Fruit fly (Drosophila melanogaster): ENCODE data around the gene Scp2.
A peak's percentile ranks its signal among the peaks of the same experiment; 100 is the strongest.

The Scp2 gene

dm6 chr3R:16558623-16559155, 24.8 kb downstream of the Scp2 start (continued):
- TF ChIP-seq Atf-2 (GFP tag; optimal IDR thresholded peaks at IDR 0.05), result no peak
- TF ChIP-seq pan (optimal IDR thresholded peaks at IDR 0.05), result no peak
- peak in 1 of 2 experiments; percentile 48 for TF ChIP-seq pan (GFP tag; optimal IDR thresholded peaks at IDR 0.05 in 1 of 2, IDR thresholded peaks at IDR 0.05 in 1 of 2)
- TF ChIP-seq CG2678 (tag; optimal IDR thresholded peaks at IDR 0.05), result peak; percentile 43
- 0 out of 2 replicates have a peak, but pooled peaks have one; percentile 43 for TF ChIP-seq H2.0 (GFP tag; IDR thresholded peaks at IDR 0.05)
- no peak for TF ChIP-seq ken (GFP tag; IDR thresholded peaks at IDR 0.05)
- no peak for TF ChIP-seq CG8089 (GFP tag; optimal IDR thresholded peaks at IDR 0.05)
- peak; percentile 16; the same call in 1 of the 2 replicates for TF ChIP-seq Atf6 (GFP tag; IDR thresholded peaks at IDR 0.05)
- TF ChIP-seq CG17328 (GFP tag; IDR thresholded peaks at IDR 0.05), result no peak
- no peak for TF ChIP-seq CG13296 (GFP tag; optimal IDR thresholded peaks at IDR 0.05)
- peak; percentile 49 for TF ChIP-seq CG15514 (GFP tag; optimal IDR thresholded peaks at IDR 0.05)
- TF ChIP-seq CG10366 (GFP tag; IDR thresholded peaks at IDR 0.05), result peak; percentile 39; the same call in 1 of the 2 replicates
- no peak for TF ChIP-seq Adf1 (GFP tag; IDR thresholded peaks at IDR 0.05)
- TF ChIP-seq CG7745 (tag; optimal IDR thresholded peaks at IDR 0.05), result no peak
- TF ChIP-seq CG7963 (GFP tag; IDR thresholded peaks at IDR 0.05; ENCODE audit: partially characterized antibody), result no peak
- TF ChIP-seq dysf (GFP tag; IDR thresholded peaks at IDR 0.05), result peak; percentile 51; the same call in 1 of the 3 replicates
- peak; percentile 34 for TF ChIP-seq sisA (GFP tag; IDR thresholded peaks at IDR 0.05)
- TF ChIP-seq vnd (GFP tag; IDR thresholded peaks at IDR 0.05; ENCODE audit: partially characterized antibody), result no peak
- peak; percentile 17 for TF ChIP-seq CG12659 (GFP tag; optimal IDR thresholded peaks at IDR 0.05)
- no peak for TF ChIP-seq dimm (GFP tag; IDR thresholded peaks at IDR 0.05)
- no peak for TF ChIP-seq p53 (GFP tag; optimal IDR thresholded peaks at IDR 0.05)
- TF ChIP-seq CG14050 (GFP tag; IDR thresholded peaks at IDR 0.05), result no peak
- TF ChIP-seq Deaf1 (tag; optimal IDR thresholded peaks at IDR 0.05), result no peak
- no peak for TF ChIP-seq pho (GFP tag; optimal IDR thresholded peaks at IDR 0.05)
- TF ChIP-seq her (GFP tag; optimal IDR thresholded peaks at IDR 0.05), result no peak
- TF ChIP-seq CG1233 (GFP tag; optimal IDR thresholded peaks at IDR 0.05), result no peak
- peak; percentile 43 for TF ChIP-seq MTF-1 (GFP tag; optimal IDR thresholded peaks at IDR 0.05; ENCODE audit: borderline replicate concordance)
- TF ChIP-seq CoRest (tag; optimal IDR thresholded peaks at IDR 0.05), result peak; percentile 3
- TF ChIP-seq so (GFP tag; IDR thresholded peaks at IDR 0.05), result 0 out of 3 replicates have a peak, but pooled peaks have one; percentile 45
- no peak for TF ChIP-seq CG5245 (GFP tag; optimal IDR thresholded peaks at IDR 0.05)
- peak; percentile 30; the same call in 1 of the 3 replicates for TF ChIP-seq Aef1 (GFP tag; IDR thresholded peaks at IDR 0.05)
- TF ChIP-seq CG12219 (GFP tag; optimal IDR thresholded peaks at IDR 0.05), result no peak

dm6 chr3R:16553459-16554230, 29.8 kb downstream of the Scp2 start:
- TF ChIP-seq CrebB (tag; optimal IDR thresholded peaks at IDR 0.05), result no peak
- peak; percentile 46 for TF ChIP-seq CG9727 (GFP tag; optimal IDR thresholded peaks at IDR 0.05)
- TF ChIP-seq dan (GFP tag; IDR thresholded peaks at IDR 0.05), result no peak
- TF ChIP-seq dmrt99B (tag; optimal IDR thresholded peaks at IDR 0.05), result peak; percentile 20
- TF ChIP-seq Atf-2 (GFP tag; optimal IDR thresholded peaks at IDR 0.05), result no peak
- TF ChIP-seq CG9437 (GFP tag; optimal IDR thresholded peaks at IDR 0.05), result peak; percentile 23
- no peak for TF ChIP-seq pho (GFP tag; optimal IDR thresholded peaks at IDR 0.05)
- no peak for TF ChIP-seq run (tag; optimal IDR thresholded peaks at IDR 0.05)
- TF ChIP-seq CG18262 (tag; optimal IDR thresholded peaks at IDR 0.05), result peak; percentile 57
- TF ChIP-seq Oaz (GFP tag; IDR thresholded peaks at IDR 0.05), result no peak
- TF ChIP-seq h (optimal IDR thresholded peaks at IDR 0.05), result no peak
- no peak for TF ChIP-seq ERR (GFP tag; optimal IDR thresholded peaks at IDR 0.05)
- peak; percentile 58; the same call in 2 of the 3 replicates for TF ChIP-seq CG17361 (GFP tag; IDR thresholded peaks at IDR 0.05)
- TF ChIP-seq Sox100B (GFP tag; optimal IDR thresholded peaks at IDR 0.05), result peak; percentile 56
- peak; percentile 1 for TF ChIP-seq nmo (GFP tag; optimal IDR thresholded peaks at IDR 0.05)
- TF ChIP-seq Ravus (GFP tag; IDR thresholded peaks at IDR 0.05), result no peak
- TF ChIP-seq tap (tag; optimal IDR thresholded peaks at IDR 0.05), result peak; percentile 17
- TF ChIP-seq CG17568 (GFP tag; optimal IDR thresholded peaks at IDR 0.05), result no peak
- TF ChIP-seq CG18619 (GFP tag; optimal IDR thresholded peaks at IDR 0.05), result no peak
- no peak for TF ChIP-seq CG13424 (tag; optimal IDR thresholded peaks at IDR 0.05)
